Comparison of ENCODE assay signal across 2 fruit fly cellular contexts in the genomic region with DNA sequence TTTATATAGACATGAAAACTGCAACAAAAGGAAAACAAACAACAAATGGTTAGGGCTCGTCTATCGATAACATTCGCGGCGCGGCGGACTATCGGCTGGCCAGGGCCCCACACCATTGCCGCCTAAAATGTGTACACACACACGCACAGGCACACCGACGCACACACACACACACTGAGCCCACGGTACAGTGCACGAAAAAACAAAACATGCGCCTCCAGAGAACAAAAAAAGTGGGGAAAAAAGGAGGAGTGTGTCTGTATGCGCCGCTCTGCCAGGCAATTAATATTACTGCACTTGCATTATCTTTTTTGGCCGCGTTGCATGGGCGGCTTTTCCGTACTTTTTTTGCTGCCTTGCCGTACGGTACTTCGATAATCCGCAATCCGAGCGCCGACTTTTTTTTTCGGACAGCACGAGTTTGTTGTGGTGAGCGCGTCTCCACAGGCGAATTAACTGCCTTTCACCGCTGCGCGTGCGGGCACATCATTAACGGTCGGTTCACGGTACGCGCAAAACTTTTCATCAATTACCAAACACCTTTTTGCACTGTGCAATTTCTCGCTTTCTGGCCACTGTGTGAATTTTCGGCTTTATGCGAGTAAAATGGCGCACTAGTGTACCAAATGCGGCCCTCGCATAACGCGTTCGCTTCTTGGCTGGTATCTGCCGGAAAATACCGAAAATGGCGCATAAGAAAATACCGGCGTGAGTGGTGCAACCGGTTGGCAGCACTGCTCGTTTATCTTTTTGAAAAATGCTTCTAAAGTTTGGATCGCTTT.
TF ChIP-seq lines count a peak whose summit lies in the region.

A gene (minus strand): TSS at position 622 of the 782 bp plus-strand sequence.

TF ChIP-seq in whole organism, embryonic, 481 proteins besides CTCF, POLR2A, EP300 and RAD21 (continued from another document and continues in another):
- TF ChIP-seq CG8388 (GFP tag; optimal IDR thresholded peaks at IDR 0.05; lab: Kevin White, UChicago) (peak; percentile 99), CG5180 (GFP tag; optimal IDR thresholded peaks at IDR 0.05; lab: Kevin White, UChicago) (no peak), inv (GFP tag; IDR thresholded peaks at IDR 0.05; lab: Robert Waterston, UW; ENCODE audit: partially characterized antibody) (peak; percentile 49), CG3163 (GFP tag; optimal IDR thresholded peaks at IDR 0.05; lab: Kevin White, UChicago) (peak; percentile 33), Ssrp (tag; optimal IDR thresholded peaks at IDR 0.05; lab: Kevin White, UChicago) (no peak), CG15479 (GFP tag; optimal IDR thresholded peaks at IDR 0.05; lab: Kevin White, UChicago) (peak; percentile 85), nerfin-2 (GFP tag; IDR thresholded peaks at IDR 0.05; lab: Robert Waterston, UW; ENCODE audit: partially characterized antibody) (peak; percentile 83), gsb-n (tag; optimal IDR thresholded peaks at IDR 0.05; lab: Kevin White, UChicago) (no peak), CG7963 (GFP tag; IDR thresholded peaks at IDR 0.05; lab: Robert Waterston, UW; ENCODE audit: partially characterized antibody) (peak; percentile 82), CG4360 (GFP tag; IDR thresholded peaks at IDR 0.05; lab: Robert Waterston, UW) (no peak), en (GFP tag; optimal IDR thresholded peaks at IDR 0.05; lab: Kevin White, UChicago) (no peak), abd-A (tag; optimal IDR thresholded peaks at IDR 0.05; lab: Kevin White, UChicago) (no peak), esg (GFP tag; conservative IDR thresholded peaks at IDR 0.05; lab: Robert Waterston, UW) (peak; percentile 34; the same call in 1 of the 2 replicates), cad (GFP tag; optimal IDR thresholded peaks at IDR 0.05; lab: Kevin White, UChicago) (no peak), CG10543 (GFP tag; optimal IDR thresholded peaks at IDR 0.05; lab: Kevin White, UChicago) (no peak), CG18599 (GFP tag; optimal IDR thresholded peaks at IDR 0.05; lab: Kevin White, UChicago) (peak; percentile 66), CG3995 (GFP tag; optimal IDR thresholded peaks at IDR 0.05; lab: Kevin White, UChicago) (no peak), eve (GFP tag; optimal IDR thresholded peaks at IDR 0.05; lab: Kevin White, UChicago) (peak in 1 of 2 experiments; percentile 52), CG1603 (tag; optimal IDR thresholded peaks at IDR 0.05; lab: Kevin White, UChicago) (peak; percentile 81), lab (GFP tag; optimal IDR thresholded peaks at IDR 0.05; lab: Kevin White, UChicago) (no peak), schlank (tag; optimal IDR thresholded peaks at IDR 0.05; lab: Kevin White, UChicago) (no peak), pfk (GFP tag; optimal IDR thresholded peaks at IDR 0.05; lab: Kevin White, UChicago) (no peak), sqz (GFP tag; optimal IDR thresholded peaks at IDR 0.05; lab: Kevin White, UChicago) (peak; percentile 87), fu2 (GFP tag; optimal IDR thresholded peaks at IDR 0.05; lab: Kevin White, UChicago) (peak; percentile 81), br (optimal IDR thresholded peaks at IDR 0.05; lab: Kevin White, UChicago) (no peak), CG2678 (tag; optimal IDR thresholded peaks at IDR 0.05; lab: Kevin White, UChicago) (no peak), CG15696 (tag; optimal IDR thresholded peaks at IDR 0.05; lab: Kevin White, UChicago) (no peak), CG2129 (GFP tag; IDR thresholded peaks at IDR 0.05; lab: Robert Waterston, UW; ENCODE audit: partially characterized antibody) (peak; percentile 37; the same call in 1 of the 2 replicates), slbo (GFP tag; IDR thresholded peaks at IDR 0.05; lab: Robert Waterston, UW) (peak; percentile 78), CG16813 (GFP tag; IDR thresholded peaks at IDR 0.05; lab: Robert Waterston, UW; ENCODE audit: partially characterized antibody) (peak; percentile 71), CG43689 (GFP tag; IDR thresholded peaks at IDR 0.05; lab: Robert Waterston, UW) (no peak), CG6813 (GFP tag; optimal IDR thresholded peaks at IDR 0.05; lab: Kevin White, UChicago) (peak; percentile 40), Sry-β (GFP tag; optimal IDR thresholded peaks at IDR 0.05; lab: Kevin White, UChicago) (no peak), CG3726 (GFP tag; IDR thresholded peaks at IDR 0.05; lab: Robert Waterston, UW) (peak; percentile 55; the same call in 1 of the 3 replicates), Chrac-16 (GFP tag; optimal IDR thresholded peaks at IDR 0.05; lab: Kevin White, UChicago) (peak; percentile 9), unpg (GFP tag; optimal IDR thresholded peaks at IDR 0.05; lab: Kevin White, UChicago) (no peak), Blimp-1 (GFP tag; optimal IDR thresholded peaks at IDR 0.05; lab: Kevin White, UChicago) (no peak), nerfin-1 (tag; optimal IDR thresholded peaks at IDR 0.05; lab: Kevin White, UChicago) (peak; percentile 40), H2.0 (GFP tag; IDR thresholded peaks at IDR 0.05; lab: Robert Waterston, UW) (no peak), CG13775 (GFP tag; optimal IDR thresholded peaks at IDR 0.05; lab: Kevin White, UChicago) (peak; percentile 65), nmo (GFP tag; optimal IDR thresholded peaks at IDR 0.05; lab: Kevin White, UChicago) (peak; percentile 48), Xbp1 (GFP tag; optimal IDR thresholded peaks at IDR 0.05; lab: Kevin White, UChicago) (peak; percentile 48), amos (GFP tag; IDR thresholded peaks at IDR 0.05; lab: Robert Waterston, UW; ENCODE audit: partially characterized antibody) (peak; percentile 85), phol (tag; optimal IDR thresholded peaks at IDR 0.05; lab: Kevin White, UChicago) (peak; percentile 97), CG11560 (tag; IDR thresholded peaks at IDR 0.05; lab: Robert Waterston, UW) (no peak), Adf1 (GFP tag; IDR thresholded peaks at IDR 0.05; lab: Robert Waterston, UW) (peak; percentile 59), mld (GFP tag; IDR thresholded peaks at IDR 0.05; lab: Robert Waterston, UW; ENCODE audit: partially characterized antibody) (peak; percentile 77), Camta (GFP tag; optimal IDR thresholded peaks at IDR 0.05; lab: Kevin White, UChicago) (peak; percentile 36), CkIIα-i1 (GFP tag; IDR thresholded peaks at IDR 0.05; lab: Robert Waterston, UW) (no peak), Bgb (GFP tag; IDR thresholded peaks at IDR 0.05; lab: Robert Waterston, UW; ENCODE audit: partially characterized antibody) (peak; percentile 91), oc (tag; optimal IDR thresholded peaks at IDR 0.05; lab: Kevin White, UChicago) (no peak), CG4282 (GFP tag; optimal IDR thresholded peaks at IDR 0.05; lab: Kevin White, UChicago) (peak; percentile 71), Oaz (GFP tag; IDR thresholded peaks at IDR 0.05; lab: Robert Waterston, UW) (no peak), org-1 (GFP tag; optimal IDR thresholded peaks at IDR 0.05; lab: Kevin White, UChicago) (peak; percentile 9), hb (GFP tag; IDR thresholded peaks at IDR 0.05; lab: Robert Waterston, UW; ENCODE audit: partially characterized antibody) (peak; percentile 82), Optix (GFP tag; IDR thresholded peaks at IDR 0.05; lab: Robert Waterston, UW) (peak; percentile 28; the same call in 1 of the 3 replicates), dpn (GFP tag; optimal IDR thresholded peaks at IDR 0.05; lab: Kevin White, UChicago) (peak; percentile 41 to 54), hth (optimal IDR thresholded peaks at IDR 0.05; lab: Kevin White, UChicago) (no peak), dysf (GFP tag; IDR thresholded peaks at IDR 0.05; lab: Robert Waterston, UW) (peak; percentile 51)

TF ChIP-seq in whole organism, prepupa, 60 proteins besides CTCF, POLR2A, EP300 and RAD21 (continued from another document):
- TF ChIP-seq Met (GFP tag; optimal IDR thresholded peaks at IDR 0.05; lab: Kevin White, UChicago) (no peak), CG11294 (GFP tag; IDR thresholded peaks at IDR 0.05; lab: Robert Waterston, UW) (peak; percentile 73), lz (GFP tag; optimal IDR thresholded peaks at IDR 0.05; lab: Kevin White, UChicago) (peak; percentile 82), CG11902 (GFP tag; optimal IDR thresholded peaks at IDR 0.05; lab: Kevin White, UChicago) (peak; percentile 65), CG32006 (GFP tag; optimal IDR thresholded peaks at IDR 0.05; lab: Kevin White, UChicago) (peak; percentile 92), CG3919 (GFP tag; optimal IDR thresholded peaks at IDR 0.05; lab: Kevin White, UChicago) (peak; percentile 86), Hr38 (GFP tag; optimal IDR thresholded peaks at IDR 0.05; lab: Kevin White, UChicago) (peak; percentile 4), Hr4 (GFP tag; optimal IDR thresholded peaks at IDR 0.05; lab: Kevin White, UChicago) (peak; percentile 38), CG9139 (GFP tag; optimal IDR thresholded peaks at IDR 0.05; lab: Kevin White, UChicago) (no peak), Eip78C (GFP tag; lab: Kevin White, UChicago) (peak; percentile 93), salr (GFP tag; optimal IDR thresholded peaks at IDR 0.05; lab: Kevin White, UChicago) (peak in 1 of 2 experiments; percentile 56), CG8319 (GFP tag; optimal IDR thresholded peaks at IDR 0.05; lab: Kevin White, UChicago) (peak; percentile 77), spab (GFP tag; optimal IDR thresholded peaks at IDR 0.05; lab: Kevin White, UChicago) (peak; percentile 81), pdm3 (GFP tag; optimal IDR thresholded peaks at IDR 0.05; lab: Kevin White, UChicago) (peak; percentile 50)
